Fruit fly (Drosophila melanogaster) whole organism, embryonic: ENCODE measurements around the gene CCKLR-17D1.

Experiments used
- BEAF-32 ChIP-seq: fragments of 200-800 bp; sonication (Bioruptor generic); optimal IDR thresholded peaks from 3 replicates; lab custom pipeline; 2017; ENCODE audit warnings: missing biosample characterization, missing genetic modification characterization, mild to moderate bottlenecking, moderate library complexity, missing genetic modification reagents
- CG10431 ChIP-seq: fragments of 200-800 bp; sonication (Bioruptor generic); optimal IDR thresholded peaks from 3 replicates; lab custom pipeline; 2018; ENCODE audit warnings: missing biosample characterization, mild to moderate bottlenecking, missing genetic modification characterization
- CG12659 ChIP-seq: fragments of 200-800 bp; sonication (Bioruptor generic); optimal IDR thresholded peaks from 3 replicates; lab custom pipeline; 2017; ENCODE audit warnings: mild to moderate bottlenecking, missing biosample characterization, missing genetic modification reagents, missing genetic modification characterization
- CG13624 ChIP-seq: fragments of 200-800 bp; sonication (Bioruptor generic); optimal IDR thresholded peaks from 2 replicates; lab custom pipeline; 2016; ENCODE audit warnings: missing biosample characterization, missing genetic modification characterization
- CG1529 ChIP-seq: fragments of 200-800 bp; sonication (Bioruptor generic); optimal IDR thresholded peaks from 3 replicates; lab custom pipeline; 2018; ENCODE audit warnings: missing biosample characterization, missing genetic modification characterization
- CG17612 ChIP-seq: fragments of 200-800 bp; sonication (Bioruptor generic); IDR thresholded peaks from 2 replicates; pipeline ENCODE4 v1.3.6; 2022; ENCODE audit warnings: missing biosample characterization, missing genetic modification characterization
- CG18262 ChIP-seq: fragments of 200-800 bp; optimal IDR thresholded peaks from 3 replicates; lab custom pipeline; 2019; ENCODE audit warnings: missing biosample characterization, mild to moderate bottlenecking, missing genetic modification characterization, moderate library complexity
- CG18764 ChIP-seq: fragments of 200-800 bp; sonication (Bioruptor generic); optimal IDR thresholded peaks from 3 replicates; lab custom pipeline; 2016; ENCODE audit warnings: missing biosample characterization, missing genetic modification characterization
- CG30020 ChIP-seq: fragments of 200-800 bp; optimal IDR thresholded peaks from 2 replicates; lab custom pipeline; 2019; ENCODE audit warnings: missing biosample characterization, mild to moderate bottlenecking, missing genetic modification characterization, moderate library complexity
- CG31441 ChIP-seq: fragments of 200-800 bp; sonication (Bioruptor generic); IDR thresholded peaks from 2 replicates; pipeline ENCODE4 v1.3.6; 2022; ENCODE audit warnings: missing biosample characterization, missing genetic modification characterization
- CG3163 ChIP-seq: fragments of 200-800 bp; sonication (Bioruptor generic); optimal IDR thresholded peaks from 3 replicates; lab custom pipeline; 2016; ENCODE audit warnings: missing biosample characterization, missing genetic modification characterization
- CG4424 ChIP-seq: fragments of 200-800 bp; sonication (Bioruptor generic); optimal IDR thresholded peaks from 3 replicates; lab custom pipeline; 2016; ENCODE audit warnings: missing biosample characterization, missing genetic modification characterization
- CG6791 ChIP-seq: fragments of 200-800 bp; sonication (Bioruptor generic); IDR thresholded peaks from 3 replicates; pipeline ENCODE4 v1.3.6; 2022; ENCODE audit warnings: missing biosample characterization, missing genetic modification characterization; ENCODE audit not compliant: partially characterized antibody
- CG7745 ChIP-seq: fragments of 200-800 bp; sonication (Bioruptor generic); optimal IDR thresholded peaks from 2 replicates; lab custom pipeline; 2018; ENCODE audit warnings: missing biosample characterization, mild to moderate bottlenecking, missing genetic modification characterization, moderate library complexity
- CG7786 ChIP-seq: fragments of 200-800 bp; sonication (Bioruptor generic); optimal IDR thresholded peaks from 2 replicates; lab custom pipeline; 2016; ENCODE audit warnings: missing biosample characterization, missing genetic modification characterization
- CG8359 ChIP-seq: fragments of 200-800 bp; sonication (Bioruptor generic); optimal IDR thresholded peaks from 2 replicates; lab custom pipeline; 2017; ENCODE audit warnings: missing biosample characterization, mild to moderate bottlenecking, missing genetic modification characterization, borderline replicate concordance
- CG8944 ChIP-seq: fragments of 200-800 bp; sonication (Bioruptor generic); optimal IDR thresholded peaks from 3 replicates; lab custom pipeline; 2016; ENCODE audit warnings: missing biosample characterization, missing genetic modification characterization
- H2.0 ChIP-seq: fragments of 200-800 bp; sonication (Bioruptor generic); IDR thresholded peaks from 2 replicates; pipeline ENCODE4 v1.3.6; 2022; ENCODE audit warnings: missing biosample characterization, missing genetic modification characterization
- HLH4C ChIP-seq: fragments of 200-800 bp; sonication (Bioruptor generic); IDR thresholded peaks from 3 replicates; pipeline ENCODE4 v1.3.6; 2022; ENCODE audit warnings: missing biosample characterization, missing genetic modification characterization; ENCODE audit not compliant: partially characterized antibody
- HmgD ChIP-seq: fragments of 200-800 bp; sonication (Bioruptor generic); optimal IDR thresholded peaks from 3 replicates; lab custom pipeline; 2016; ENCODE audit warnings: missing biosample characterization, missing genetic modification characterization
- Hsf ChIP-seq: fragments of 200-800 bp; sonication (Bioruptor generic); optimal IDR thresholded peaks from 3 replicates; lab custom pipeline; 2016; ENCODE audit warnings: missing biosample characterization, missing genetic modification characterization
- Jarid2 ChIP-seq: fragments of 200-800 bp; sonication (Bioruptor generic); optimal IDR thresholded peaks from 3 replicates; lab custom pipeline; 2017; ENCODE audit warnings: mild to moderate bottlenecking, missing biosample characterization, missing genetic modification reagents, missing genetic modification characterization
- Mad ChIP-seq: fragments of 200-800 bp; sonication (Bioruptor generic); optimal IDR thresholded peaks from 2 replicates; lab custom pipeline; 2016; ENCODE audit warnings: missing biosample characterization, missing genetic modification characterization
- Med ChIP-seq: fragments of 200-800 bp; sonication (Bioruptor generic); peaks from one replicate; lab custom pipeline; 2016; ENCODE audit warnings: missing biosample characterization, missing genetic modification characterization, mild to moderate bottlenecking, inconsistent platforms, moderate library complexity
- NK7.1 ChIP-seq: fragments of 200-800 bp; sonication (Bioruptor generic); optimal IDR thresholded peaks from 3 replicates; lab custom pipeline; 2016; ENCODE audit warnings: missing biosample characterization, missing genetic modification characterization
- NfI ChIP-seq: fragments of 200-800 bp; sonication (Bioruptor generic); optimal IDR thresholded peaks from 3 replicates; lab custom pipeline; 2018; ENCODE audit warnings: missing biosample characterization, mild to moderate bottlenecking, missing genetic modification characterization, moderate library complexity
- Opbp ChIP-seq: fragments of 200-800 bp; sonication (Bioruptor generic); IDR thresholded peaks from 3 replicates; pipeline ENCODE4 v1.3.6; 2022; ENCODE audit warnings: missing biosample characterization, missing genetic modification characterization; ENCODE audit not compliant: partially characterized antibody
- Rx ChIP-seq: fragments of 200-800 bp; sonication (Bioruptor generic); IDR thresholded peaks from 2 replicates; pipeline ENCODE4 v1.3.6; 2022; ENCODE audit warnings: missing biosample characterization, missing genetic modification characterization
- Sin3A ChIP-seq: fragments of >200 bp; optimal IDR thresholded peaks from 2 replicates; lab custom pipeline; 2018
- Tbp ChIP-seq: fragments of >200 bp; optimal IDR thresholded peaks from 2 replicates; lab custom pipeline; 2018; ENCODE audit warnings: missing biosample characterization, missing genetic modification characterization
- br ChIP-seq: fragments of >200 bp; optimal IDR thresholded peaks from 2 replicates; lab custom pipeline; 2017
- bsh ChIP-seq, 2 experiments: fragments of 200-800 bp; sonication (Bioruptor generic); optimal IDR thresholded peaks; 2 replicates each; lab custom pipeline; 2017 to 2018; ENCODE audit warnings: mild to moderate bottlenecking in 2 of 2, missing biosample characterization in 2 of 2, missing genetic modification characterization in 2 of 2, moderate library complexity in 1 of 2
- chinmo ChIP-seq: fragments of 200-800 bp; sonication (Bioruptor generic); IDR thresholded peaks from 4 replicates; pipeline ENCODE4 v1.3.6; 2022; ENCODE audit warnings: missing biosample characterization, missing genetic modification characterization; ENCODE audit not compliant: partially characterized antibody
- emc ChIP-seq: fragments of 200-800 bp; sonication (Bioruptor generic); optimal IDR thresholded peaks from 2 replicates; lab custom pipeline; 2016; ENCODE audit warnings: missing biosample characterization, missing genetic modification characterization
- exex ChIP-seq: fragments of 200-800 bp; sonication (Bioruptor generic); optimal IDR thresholded peaks from 4 replicates; lab custom pipeline; 2018; ENCODE audit warnings: missing biosample characterization, mild to moderate bottlenecking, missing genetic modification characterization, moderate library complexity
- gsb ChIP-seq: fragments of 200-800 bp; sonication (Bioruptor generic); IDR thresholded peaks from 2 replicates; pipeline ENCODE4 v1.3.6; 2022; ENCODE audit warnings: missing biosample characterization, missing genetic modification characterization
- her ChIP-seq: fragments of 200-800 bp; sonication (Bioruptor generic); optimal IDR thresholded peaks from 2 replicates; lab custom pipeline; 2016; ENCODE audit warnings: missing biosample characterization, missing genetic modification characterization
- hkb ChIP-seq, 2 experiments: fragments of 200-800 bp in 1 of 2; fragments of >200 bp in 1 of 2; sonication (Bioruptor generic) in 1 of 2; IDR thresholded peaks in 1 of 2; optimal IDR thresholded peaks in 1 of 2; 2 replicates each; pipeline versions ENCODE4 v1.3.6 to Lab custom; 2017 to 2022; ENCODE audit warnings: missing biosample characterization in 1 of 2, missing genetic modification characterization in 1 of 2
- klu ChIP-seq: fragments of 200-800 bp; sonication (Bioruptor generic); IDR thresholded peaks from 2 replicates; pipeline ENCODE4 v1.3.6; 2022; ENCODE audit warnings: missing biosample characterization, missing genetic modification characterization
- kni ChIP-seq: fragments of 200-800 bp; sonication (Bioruptor generic); optimal IDR thresholded peaks from 3 replicates; lab custom pipeline; 2017; ENCODE audit warnings: mild to moderate bottlenecking, missing biosample characterization, missing genetic modification reagents, missing genetic modification characterization
- lab ChIP-seq: fragments of 200-800 bp; sonication (Bioruptor generic); optimal IDR thresholded peaks from 3 replicates; lab custom pipeline; 2017; ENCODE audit warnings: missing biosample characterization, missing genetic modification characterization, mild to moderate bottlenecking, moderate library complexity, missing genetic modification reagents
- lbe ChIP-seq: fragments of 200-800 bp; sonication (Bioruptor generic); optimal IDR thresholded peaks from 2 replicates; lab custom pipeline; 2016; ENCODE audit warnings: missing biosample characterization, mild to moderate bottlenecking, missing genetic modification characterization
- lola ChIP-seq, 3 experiments: fragments of >200 bp in 2 of 3; fragments of 200-800 bp in 1 of 3; sonication (Bioruptor generic) in 1 of 3; optimal IDR thresholded peaks; 2 replicates each; lab custom pipeline; 2017 to 2019; ENCODE audit warnings: missing biosample characterization in 3 of 3, missing genetic modification characterization in 3 of 3, mild to moderate bottlenecking in 1 of 3, moderate library complexity in 1 of 3
- mirr ChIP-seq: fragments of 200-800 bp; sonication (Bioruptor generic); optimal IDR thresholded peaks from 3 replicates; lab custom pipeline; 2018; ENCODE audit warnings: missing biosample characterization, mild to moderate bottlenecking, missing genetic modification characterization
- sisA ChIP-seq: fragments of 200-800 bp; sonication (Bioruptor generic); IDR thresholded peaks from 2 replicates; pipeline ENCODE4 v1.3.6; 2022; ENCODE audit warnings: missing biosample characterization, missing genetic modification characterization
- sqz ChIP-seq: fragments of 200-800 bp; sonication (Bioruptor generic); optimal IDR thresholded peaks from 3 replicates; lab custom pipeline; 2018; ENCODE audit warnings: missing biosample characterization, mild to moderate bottlenecking, missing genetic modification characterization
- ssp ChIP-seq: fragments of 200-800 bp; sonication (Bioruptor generic); IDR thresholded peaks from 2 replicates; pipeline ENCODE4 v1.3.6; 2022; ENCODE audit warnings: missing biosample characterization, missing genetic modification characterization
- stwl ChIP-seq: fragments of 200-800 bp; sonication (Bioruptor generic); optimal IDR thresholded peaks from 3 replicates; lab custom pipeline; 2018; ENCODE audit warnings: missing biosample characterization, mild to moderate bottlenecking, missing genetic modification characterization, moderate library complexity
- vfl ChIP-seq: fragments of 200-800 bp; sonication (Bioruptor generic); optimal IDR thresholded peaks from 2 replicates; lab custom pipeline; 2016; ENCODE audit warnings: missing biosample characterization, missing genetic modification characterization
- zen2 ChIP-seq: fragments of 200-800 bp; sonication (Bioruptor generic); IDR thresholded peaks from 3 replicates; pipeline ENCODE4 v1.3.6; 2022; ENCODE audit warnings: missing biosample characterization, missing genetic modification characterization; ENCODE audit not compliant: partially characterized antibody
- zfh1 ChIP-seq: fragments of 200-800 bp; sonication (Bioruptor generic); IDR thresholded peaks from 3 replicates; pipeline ENCODE4 v1.3.6; 2022; ENCODE audit warnings: missing biosample characterization, missing genetic modification characterization

The CCKLR-17D1 gene

dm6 chrX:18657502-18657947 is 68.8 kb downstream of the CCKLR-17D1 start, which contains the start of gene fu (continued):
- TF ChIP-seq ssp (GFP tag; lab: Robert Waterston, UW): no peak
- TF ChIP-seq CG12659 (GFP tag; lab: Kevin White, UChicago): peak; percentile 44
- no peak for TF ChIP-seq gsb (GFP tag; lab: Robert Waterston, UW)
- no peak for TF ChIP-seq hkb (optimal IDR thresholded peaks at IDR 0.05; lab: Kevin White, UChicago)
- TF ChIP-seq hkb (GFP tag; IDR thresholded peaks at IDR 0.05; lab: Robert Waterston, UW): no peak
- TF ChIP-seq CG10431: peak; percentile 12
- peak in 1 of 3 experiments; percentile 25 for TF ChIP-seq lola (GFP tag; optimal IDR thresholded peaks at IDR 0.05; lab: Kevin White, UChicago)
- TF ChIP-seq Hsf (GFP tag; lab: Kevin White, UChicago): no peak
- no peak for TF ChIP-seq Sin3A (lab: Kevin White, UChicago)
- TF ChIP-seq Jarid2 (GFP tag; lab: Kevin White, UChicago): no peak
- peak; percentile 69 for TF ChIP-seq Med (GFP tag; lab: Kevin White, UChicago)
- no peak for TF ChIP-seq CG7745 (tag; lab: Kevin White, UChicago)
- no peak for TF ChIP-seq CG6791 (GFP tag; lab: Robert Waterston, UW)
- TF ChIP-seq BEAF-32 (GFP tag; lab: Kevin White, UChicago): no peak
- TF ChIP-seq CG7786 (GFP tag; lab: Kevin White, UChicago): no peak
- TF ChIP-seq her (GFP tag; lab: Kevin White, UChicago): no peak
- no peak for TF ChIP-seq emc (GFP tag; lab: Kevin White, UChicago)
- TF ChIP-seq br: no peak
- no peak for TF ChIP-seq NK7.1 (GFP tag; lab: Kevin White, UChicago)
- peak; percentile 43 for TF ChIP-seq NfI
- TF ChIP-seq Tbp (GFP tag; lab: Kevin White, UChicago): no peak
- no peak for TF ChIP-seq Opbp
- no peak for TF ChIP-seq CG13624 (GFP tag; lab: Kevin White, UChicago)
- TF ChIP-seq CG3163 (GFP tag; lab: Kevin White, UChicago): no peak
- TF ChIP-seq sqz: no peak
- no peak for TF ChIP-seq Mad (GFP tag; lab: Kevin White, UChicago)
- no peak for TF ChIP-seq mirr (GFP tag; lab: Kevin White, UChicago)
- TF ChIP-seq sisA (GFP tag; lab: Robert Waterston, UW): no peak
- no peak for TF ChIP-seq zfh1
- no peak for TF ChIP-seq HmgD
- no peak for TF ChIP-seq Rx (GFP tag; lab: Robert Waterston, UW)
- no peak for TF ChIP-seq CG4424 (GFP tag; lab: Kevin White, UChicago)
- TF ChIP-seq stwl: no peak
- TF ChIP-seq lbe (GFP tag; lab: Kevin White, UChicago): no peak
- no peak for TF ChIP-seq klu (GFP tag; lab: Robert Waterston, UW)
- no peak for TF ChIP-seq CG17612
- TF ChIP-seq H2.0 (GFP tag; lab: Robert Waterston, UW): no peak
- no peak for TF ChIP-seq exex (tag; lab: Kevin White, UChicago)
- 0 out of 4 replicates have a peak, but pooled peaks have one; percentile 51 for TF ChIP-seq chinmo
- TF ChIP-seq CG30020 (tag; lab: Kevin White, UChicago): peak; percentile 0
- no peak for TF ChIP-seq CG1529 (GFP tag; lab: Kevin White, UChicago)
- peak; percentile 11 for TF ChIP-seq CG18262 (tag; lab: Kevin White, UChicago)
- no peak for TF ChIP-seq CG8359 (GFP tag; lab: Kevin White, UChicago)
- no peak for TF ChIP-seq CG18764
- TF ChIP-seq bsh (GFP tag; optimal IDR thresholded peaks at IDR 0.05; lab: Kevin White, UChicago): peak in 1 of 2 experiments; percentile 14
- TF ChIP-seq CG8944 (GFP tag; lab: Kevin White, UChicago): no peak
- TF ChIP-seq lab (GFP tag; lab: Kevin White, UChicago): no peak
- no peak for TF ChIP-seq kni
- peak; percentile 54 for TF ChIP-seq CG31441
- no peak for TF ChIP-seq HLH4C (GFP tag; lab: Robert Waterston, UW)
- no peak for TF ChIP-seq vfl (GFP tag; lab: Kevin White, UChicago)
- TF ChIP-seq zen2 (GFP tag; lab: Robert Waterston, UW): no peak
